Fruit fly (Drosophila melanogaster): ENCODE results near the gene CG11663.

dm6 chrX:930048-930800, 35.9 kb downstream of the CG11663 start, which contains the start of gene CG3708:
- TF ChIP-seq CG34367 (tag; optimal IDR thresholded peaks at IDR 0.05) = no peak
- no peak for TF ChIP-seq gl (tag; optimal IDR thresholded peaks at IDR 0.05)
- no peak for TF ChIP-seq CG14655 (GFP tag; optimal IDR thresholded peaks at IDR 0.05)
- no peak for TF ChIP-seq EcR (GFP tag; optimal IDR thresholded peaks at IDR 0.05)
